Worm (Caenorhabditis elegans) whole organism, L4 larva: ENCODE data around the gene ZK1290.10.
A peak's percentile ranks its signal among the peaks of the same experiment; 100 is the strongest.

Source experiments
- F49E8.2 ChIP-seq: sonication (generic microtip); optimal IDR thresholded peaks from 2 replicates; lab custom pipeline; 2016; ENCODE audit warnings: missing compliant biosample characterization, mild to moderate bottlenecking, missing genetic modification characterization, borderline replicate concordance
- T20F7.1 ChIP-seq: fragments of 200-800 bp; sonication (Bioruptor generic); optimal IDR thresholded peaks from 2 replicates; lab custom pipeline; 2018; ENCODE audit warnings: mild to moderate bottlenecking, missing genetic modification characterization, missing compliant biosample characterization
- ZK337.2 ChIP-seq: fragments of 200-800 bp; sonication (Bioruptor generic); IDR thresholded peaks from 2 replicates; pipeline ENCODE4 v1.3.6; 2022; ENCODE audit warnings: missing genetic modification reagents, missing genetic modification characterization, missing compliant biosample characterization
- ZK546.5 ChIP-seq, 2 experiments: sonication (generic microtip); optimal IDR thresholded peaks; 2 replicates each; lab custom pipeline; 2017; ENCODE audit warnings: missing biosample characterization in 2 of 2, missing genetic modification characterization in 2 of 2
- aly-2 ChIP-seq: sonication (generic microtip); optimal IDR thresholded peaks from 2 replicates; lab custom pipeline; 2018; ENCODE audit warnings: missing biosample characterization, missing genetic modification characterization
- ceh-20 ChIP-seq: fragments of 200-800 bp; sonication (Bioruptor generic); IDR thresholded peaks from 2 replicates; pipeline ENCODE4 v1.3.6; 2022; ENCODE audit warnings: missing genetic modification reagents, missing genetic modification characterization, missing compliant biosample characterization
- ceh-44 ChIP-seq: fragments of 200-800 bp; sonication (Bioruptor generic); IDR thresholded peaks from 2 replicates; pipeline ENCODE4 v1.3.6; 2022; ENCODE audit warnings: missing genetic modification reagents, missing genetic modification characterization, missing compliant biosample characterization
- daf-12 ChIP-seq: fragments of 150-350 bp; optimal IDR thresholded peaks from 2 replicates; lab custom pipeline; 2014; ENCODE audit warnings: missing biosample characterization, missing genetic modification reagents, missing genetic modification characterization
- daf-16 ChIP-seq, 3 experiments: sonication (generic microtip); optimal IDR thresholded peaks; 2 replicates each; lab custom pipeline; 2016 to 2017; ENCODE audit warnings: missing genetic modification characterization in 3 of 3, missing genetic modification reagents in 3 of 3, mild to moderate bottlenecking in 2 of 3, missing compliant biosample characterization in 2 of 3, missing biosample characterization in 1 of 3, moderate library complexity in 1 of 3
- daf-8 ChIP-seq: fragments of 200-800 bp; sonication (Bioruptor generic); IDR thresholded peaks from 2 replicates; pipeline ENCODE4 v1.3.6; 2022; ENCODE audit warnings: missing genetic modification characterization, missing compliant biosample characterization
- dpl-1 ChIP-seq: fragments of 150-350 bp; optimal IDR thresholded peaks from 2 replicates; lab custom pipeline; 2014; ENCODE audit warnings: missing biosample characterization, missing genetic modification reagents, missing genetic modification characterization
- duxl-1 ChIP-seq: sonication (generic microtip); optimal IDR thresholded peaks from 2 replicates; lab custom pipeline; 2016; ENCODE audit warnings: mild to moderate bottlenecking, missing genetic modification characterization, moderate library complexity, missing compliant biosample characterization; ENCODE audit not compliant: poor library complexity
- dve-1 ChIP-seq: sonication (generic microtip); optimal IDR thresholded peaks from 2 replicates; lab custom pipeline; 2017; ENCODE audit warnings: antibody characterized with exemption, mild to moderate bottlenecking, missing genetic modification characterization, missing compliant biosample characterization; ENCODE audit not compliant: insufficient read depth
- hlh-11 ChIP-seq: fragments of 200-800 bp; sonication (Bioruptor generic); optimal IDR thresholded peaks from 2 replicates; lab custom pipeline; 2018; ENCODE audit warnings: mild to moderate bottlenecking, missing genetic modification characterization, missing compliant biosample characterization
- jun-1 ChIP-seq: fragments of 150-350 bp; optimal IDR thresholded peaks from 2 replicates; lab custom pipeline; 2014; ENCODE audit warnings: missing biosample characterization, missing genetic modification reagents, missing genetic modification characterization
- lin-39 ChIP-seq: fragments of 150-350 bp; optimal IDR thresholded peaks from 2 replicates; lab custom pipeline; 2014; ENCODE audit warnings: missing biosample characterization, missing genetic modification reagents, missing genetic modification characterization
- lsy-2 ChIP-seq, 2 experiments: fragments of 150-350 bp in 1 of 2; sonication (generic microtip) in 1 of 2; optimal IDR thresholded peaks; 2 replicates each; lab custom pipeline; 2014 to 2017; ENCODE audit warnings: missing biosample characterization in 2 of 2, missing genetic modification characterization in 2 of 2
- madf-5 ChIP-seq, 2 experiments: fragments of 200-800 bp; sonication (Bioruptor generic); IDR thresholded peaks; 2 replicates each; pipeline ENCODE4 v1.3.6; 2022; ENCODE audit warnings: missing compliant biosample characterization in 2 of 2, missing genetic modification characterization in 2 of 2
- mep-1 ChIP-seq: fragments of 150-350 bp; sonication (generic microtip); optimal IDR thresholded peaks from 3 replicates; lab custom pipeline; 2014; ENCODE audit warnings: missing biosample characterization, missing genetic modification characterization
- mxl-3 ChIP-seq: fragments of 200-800 bp; sonication (Bioruptor generic); optimal IDR thresholded peaks from 2 replicates; lab custom pipeline; 2018; ENCODE audit warnings: mild to moderate bottlenecking, missing genetic modification characterization, missing compliant biosample characterization
- nhr-11 ChIP-seq: fragments of 150-350 bp; optimal IDR thresholded peaks from 2 replicates; lab custom pipeline; 2014; ENCODE audit warnings: missing biosample characterization, missing genetic modification characterization
- nhr-111 ChIP-seq: fragments of 200-800 bp; sonication (Bioruptor generic); optimal IDR thresholded peaks from 2 replicates; lab custom pipeline; 2018; ENCODE audit warnings: mild to moderate bottlenecking, missing genetic modification characterization, missing compliant biosample characterization
- nhr-25 ChIP-seq: sonication (generic microtip); optimal IDR thresholded peaks from 2 replicates; lab custom pipeline; 2017; ENCODE audit warnings: missing genetic modification characterization, mild to moderate bottlenecking, missing compliant biosample characterization, antibody characterized with exemption, moderate library complexity, borderline replicate concordance; ENCODE audit not compliant: insufficient read depth
- nhr-28 ChIP-seq: fragments of 150-350 bp; optimal IDR thresholded peaks from 2 replicates; lab custom pipeline; 2014; ENCODE audit warnings: missing biosample characterization, missing genetic modification characterization
- nhr-41 ChIP-seq: fragments of 200-800 bp; sonication (Bioruptor generic); IDR thresholded peaks from 2 replicates; pipeline ENCODE4 v1.3.6; 2022; ENCODE audit warnings: missing genetic modification reagents, missing genetic modification characterization, missing compliant biosample characterization
- nhr-42 ChIP-seq: fragments of 200-800 bp; sonication (Bioruptor generic); IDR thresholded peaks from 2 replicates; pipeline ENCODE4 v1.3.6; 2022; ENCODE audit warnings: missing genetic modification characterization, missing compliant biosample characterization
- nhr-76 ChIP-seq: fragments of 150-350 bp; optimal IDR thresholded peaks from 2 replicates; lab custom pipeline; 2014; ENCODE audit warnings: missing biosample characterization, missing genetic modification characterization
- nhr-77 ChIP-seq: fragments of 150-350 bp; optimal IDR thresholded peaks from 2 replicates; lab custom pipeline; 2014; ENCODE audit warnings: missing biosample characterization, missing genetic modification characterization
- pha-4 ChIP-seq, 2 experiments: fragments of 150-350 bp in 1 of 2; fragments of 200-800 bp in 1 of 2; sonication (Bioruptor generic) in 1 of 2; IDR thresholded peaks in 1 of 2; optimal IDR thresholded peaks in 1 of 2; 2 replicates each; pipeline versions ENCODE4 v1.3.6 to Lab custom; 2014 to 2022; ENCODE audit warnings: missing genetic modification characterization in 2 of 2, missing genetic modification reagents in 2 of 2, missing biosample characterization in 1 of 2, missing compliant biosample characterization in 1 of 2
- pqm-1 ChIP-seq: sonication (generic microtip); optimal IDR thresholded peaks from 2 replicates; lab custom pipeline; 2017; ENCODE audit warnings: missing biosample characterization, missing genetic modification characterization
- rbr-2 ChIP-seq: sonication (generic microtip); optimal IDR thresholded peaks from 2 replicates; lab custom pipeline; 2016; ENCODE audit warnings: missing genotype, missing genetic modification characterization, missing compliant biosample characterization
- set-16 ChIP-seq: fragments of 200-800 bp; sonication (Bioruptor generic); IDR thresholded peaks from 2 replicates; pipeline ENCODE4 v1.3.6; 2022; ENCODE audit warnings: missing genetic modification reagents, missing genetic modification characterization, missing compliant biosample characterization
- snpc-1.2 ChIP-seq: fragments of 200-800 bp; sonication (Bioruptor generic); IDR thresholded peaks from 2 replicates; pipeline ENCODE4 v1.3.6; 2022; ENCODE audit warnings: missing genetic modification reagents, missing genetic modification characterization, missing compliant biosample characterization
- tag-97 ChIP-seq: fragments of 200-800 bp; sonication (Bioruptor generic); IDR thresholded peaks from 2 replicates; pipeline ENCODE4 v1.3.6; 2022; ENCODE audit warnings: missing genetic modification characterization, missing compliant biosample characterization
- vab-7 ChIP-seq: fragments of 200-800 bp; sonication (Bioruptor generic); IDR thresholded peaks from 2 replicates; pipeline ENCODE4 v1.3.6; 2022; ENCODE audit warnings: missing genetic modification reagents, missing genetic modification characterization, missing compliant biosample characterization
- ztf-11 ChIP-seq: fragments of 150-350 bp; optimal IDR thresholded peaks from 2 replicates; lab custom pipeline; 2014; ENCODE audit warnings: missing biosample characterization, missing genetic modification characterization

ZK1290.10 gene

DNA sequence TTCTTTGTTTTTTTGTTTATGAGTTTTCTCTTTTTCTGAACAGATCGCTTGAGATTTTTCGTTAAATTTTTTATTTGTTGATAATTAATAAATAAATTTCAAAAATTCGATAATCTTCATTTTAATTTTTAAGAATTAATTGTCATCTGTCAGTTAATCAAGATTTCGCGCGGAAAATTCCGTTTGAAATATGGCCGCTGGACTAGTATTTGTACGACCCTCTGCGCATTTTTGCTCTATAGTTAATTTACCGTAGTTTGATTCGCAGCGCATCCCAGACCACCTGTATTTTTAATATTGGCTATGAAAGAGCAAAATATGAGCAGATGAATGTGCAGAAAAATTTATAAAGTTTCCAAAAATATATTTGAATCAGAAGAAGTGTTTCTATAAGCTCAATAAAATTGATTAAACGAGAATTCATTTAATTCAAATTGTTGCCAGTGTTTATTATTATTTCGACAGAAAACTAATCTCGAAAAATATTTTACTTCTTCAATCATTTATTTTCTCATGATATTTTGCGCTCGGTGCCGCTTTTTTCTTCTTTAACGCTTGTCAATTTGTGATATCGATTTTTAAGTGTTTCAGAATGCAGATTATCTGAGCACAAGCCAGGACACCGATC, 16.0 kb downstream of the ZK1290.10 start, which contains the start of gene nfi-1 (continued):
- peak; percentile 78 for TF ChIP-seq dpl-1 (GFP tag; lab: Kevin White, UChicago)
- TF ChIP-seq snpc-1.2 (GFP tag; lab: Robert Waterston, UW), result no peak
- TF ChIP-seq nhr-25 (tag; lab: Kevin White, UChicago), result no peak
- no peak for TF ChIP-seq ZK546.5 (tag; optimal IDR thresholded peaks at IDR 0.05; lab: Kevin White, UChicago)
- peak; percentile 32 for TF ChIP-seq dve-1 (tag; lab: Kevin White, UChicago)
- no peak for TF ChIP-seq ZK337.2 (GFP tag; lab: Robert Waterston, UW)
- peak; percentile 43 for TF ChIP-seq mep-1 (tag; lab: Kevin White, UChicago)
- no peak for TF ChIP-seq nhr-42 (GFP tag; lab: Robert Waterston, UW)
- TF ChIP-seq T20F7.1 (GFP tag; lab: Kevin White, UChicago), result peak; percentile 42
- TF ChIP-seq nhr-41 (GFP tag; lab: Robert Waterston, UW), result no peak
- no peak for TF ChIP-seq set-16 (GFP tag; lab: Robert Waterston, UW)
- peak in 1 of 2 experiments; percentile 95 for TF ChIP-seq lsy-2 (tag; optimal IDR thresholded peaks at IDR 0.05; lab: Kevin White, UChicago)
- peak; percentile 41 for TF ChIP-seq nhr-28 (tag; lab: Kevin White, UChicago)

DNA sequence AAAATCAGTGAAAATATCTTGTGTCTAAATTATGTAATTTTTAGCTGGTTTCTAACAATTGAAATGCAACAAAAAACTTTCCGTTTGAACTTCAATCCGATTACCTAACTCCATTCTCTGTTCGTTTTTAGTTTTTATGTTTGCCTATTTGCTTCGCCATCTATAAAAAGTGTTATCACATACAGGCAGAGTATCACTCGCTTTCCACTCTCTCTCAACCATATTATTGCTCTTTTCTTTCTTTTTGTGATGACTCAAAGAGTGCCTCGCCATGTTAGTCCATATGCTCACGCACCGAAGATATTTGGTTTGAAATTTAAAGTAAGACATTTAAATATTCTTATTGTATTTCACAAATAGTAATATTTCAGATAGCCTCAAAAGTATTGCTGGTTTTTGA, 18.8 kb downstream of the ZK1290.10 start, which contains the start of gene ZK1290.13:
Gene ZK1290.13 (plus strand): TSS at position 73 of the 400 bp plus-strand sequence.
- TF ChIP-seq daf-12 (tag; lab: Kevin White, UChicago) (no peak), pqm-1 (tag; lab: Kevin White, UChicago) (peak; percentile 58), aly-2 (tag; lab: Kevin White, UChicago) (no peak), ztf-11 (tag; lab: Kevin White, UChicago) (no peak), F49E8.2 (tag; lab: Kevin White, UChicago) (no peak), madf-5 (GFP tag; IDR thresholded peaks at IDR 0.05; lab: Robert Waterston, UW) (no peak), vab-7 (GFP tag; lab: Robert Waterston, UW) (no peak), mxl-3 (GFP tag; lab: Kevin White, UChicago) (no peak), pha-4 (GFP tag; IDR thresholded peaks at IDR 0.05; lab: Robert Waterston, UW) (no peak), pha-4 (tag; optimal IDR thresholded peaks at IDR 0.05; lab: Kevin White, UChicago) (no peak), daf-16 (GFP tag; optimal IDR thresholded peaks at IDR 0.05; lab: Kevin White, UChicago) (no peak), daf-16 (tag; optimal IDR thresholded peaks at IDR 0.05; lab: Kevin White, UChicago) (peak; percentile 5), dve-1 (tag; lab: Kevin White, UChicago) (peak; percentile 30), ZK546.5 (tag; optimal IDR thresholded peaks at IDR 0.05; lab: Kevin White, UChicago) (no peak), nhr-76 (tag; lab: Kevin White, UChicago) (no peak), nhr-11 (tag; lab: Kevin White, UChicago) (no peak), jun-1 (tag; lab: Kevin White, UChicago) (no peak), rbr-2 (tag; lab: Kevin White, UChicago) (no peak), nhr-77 (no peak), daf-8 (GFP tag; lab: Robert Waterston, UW) (no peak), mep-1 (tag; lab: Kevin White, UChicago) (no peak), duxl-1 (tag; lab: Kevin White, UChicago) (no peak), hlh-11 (tag; lab: Kevin White, UChicago) (peak; percentile 6)

DNA sequence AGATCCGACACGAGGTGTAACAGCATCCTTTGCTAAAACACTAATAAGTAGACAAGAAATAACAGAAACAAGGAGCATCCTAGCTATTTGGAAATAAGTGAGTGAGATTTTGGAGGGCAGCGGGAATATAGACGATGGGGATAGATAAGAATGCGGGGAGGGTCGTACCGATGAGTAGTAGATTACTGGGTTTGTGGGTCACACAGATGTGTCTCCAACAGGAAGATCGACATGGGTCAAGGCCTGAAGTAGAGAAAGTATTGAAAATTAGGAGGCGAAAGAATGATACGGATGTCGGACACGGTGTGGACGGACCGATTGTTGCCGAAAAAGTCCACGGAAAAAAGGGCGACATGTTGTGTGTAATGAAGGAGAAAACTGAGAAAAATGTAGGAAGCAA, 19.3 kb downstream of the ZK1290.10 start, which contains the start of gene wrt-10:
Gene wrt-10 (minus strand): TSS at position 195 of the 400 bp plus-strand sequence.
- no peak for TF ChIP-seq nhr-41 (GFP tag; lab: Robert Waterston, UW)
- no peak for TF ChIP-seq pqm-1 (tag; lab: Kevin White, UChicago)
- TF ChIP-seq ceh-44 (GFP tag; lab: Robert Waterston, UW), result no peak
- no peak for TF ChIP-seq ceh-20 (GFP tag; lab: Robert Waterston, UW)
- no peak for TF ChIP-seq lin-39 (tag; lab: Kevin White, UChicago)
- no peak for TF ChIP-seq nhr-111 (GFP tag; lab: Kevin White, UChicago)
- TF ChIP-seq F49E8.2 (tag; lab: Kevin White, UChicago), result no peak
- no peak for TF ChIP-seq tag-97 (GFP tag; lab: Robert Waterston, UW)
